Fruit fly (Drosophila melanogaster) whole organism, embryonic: Measurements from ENCODE around the gene RpL28.

Experiments used
- Adf1 ChIP-seq: fragments of 200-800 bp; sonication (Bioruptor generic); IDR thresholded peaks from 2 replicates; pipeline ENCODE4 v1.3.6; 2022; ENCODE audit warnings: missing biosample characterization, missing genetic modification characterization
- Bteb2 ChIP-seq: fragments of 200-800 bp; sonication (Bioruptor generic); optimal IDR thresholded peaks from 2 replicates; lab custom pipeline; 2016; ENCODE audit warnings: missing biosample characterization, missing genetic modification characterization
- CG10543 ChIP-seq: fragments of 200-800 bp; sonication (Bioruptor generic); optimal IDR thresholded peaks from 3 replicates; lab custom pipeline; 2017; ENCODE audit warnings: missing biosample characterization, mild to moderate bottlenecking, missing genetic modification characterization, moderate library complexity
- CG10654 ChIP-seq: fragments of 200-800 bp; sonication (Bioruptor generic); optimal IDR thresholded peaks from 2 replicates; lab custom pipeline; 2016; ENCODE audit warnings: missing biosample characterization, missing genetic modification characterization
- CG12155 ChIP-seq: fragments of 200-800 bp; sonication (Bioruptor generic); optimal IDR thresholded peaks from 3 replicates; lab custom pipeline; 2016; ENCODE audit warnings: missing biosample characterization, missing genetic modification characterization
- CG13123 ChIP-seq: fragments of 200-800 bp; sonication (Bioruptor generic); optimal IDR thresholded peaks from 2 replicates; lab custom pipeline; 2016; ENCODE audit warnings: missing biosample characterization, missing genetic modification characterization
- CG14050 ChIP-seq: fragments of 200-800 bp; sonication (Bioruptor generic); IDR thresholded peaks from 3 replicates; pipeline ENCODE4 v1.3.6; 2022; ENCODE audit warnings: missing biosample characterization, missing genetic modification characterization
- CG17385 ChIP-seq: fragments of 200-800 bp; sonication (Bioruptor generic); optimal IDR thresholded peaks from 3 replicates; lab custom pipeline; 2018; ENCODE audit warnings: missing biosample characterization, mild to moderate bottlenecking, missing genetic modification characterization
- CG2202 ChIP-seq: fragments of 200-800 bp; sonication (Bioruptor generic); optimal IDR thresholded peaks from 2 replicates; lab custom pipeline; 2018; ENCODE audit warnings: missing biosample characterization, mild to moderate bottlenecking, missing genetic modification characterization
- CG30431 ChIP-seq: fragments of 200-800 bp; sonication (Bioruptor generic); optimal IDR thresholded peaks from 2 replicates; lab custom pipeline; 2017; ENCODE audit warnings: missing biosample characterization, missing genetic modification characterization
- CG3163 ChIP-seq: fragments of 200-800 bp; sonication (Bioruptor generic); optimal IDR thresholded peaks from 3 replicates; lab custom pipeline; 2016; ENCODE audit warnings: missing biosample characterization, missing genetic modification characterization
- CG32532 ChIP-seq: fragments of 200-800 bp; sonication (Bioruptor generic); IDR thresholded peaks from 2 replicates; pipeline ENCODE4 v1.3.6; 2022; ENCODE audit warnings: missing biosample characterization, missing genetic modification characterization
- CG34376 ChIP-seq: fragments of 200-800 bp; sonication (Bioruptor generic); optimal IDR thresholded peaks from 2 replicates; lab custom pipeline; 2018; ENCODE audit warnings: missing biosample characterization, mild to moderate bottlenecking, missing genetic modification characterization
- CG34422 ChIP-seq: fragments of 200-800 bp; sonication (Bioruptor generic); IDR thresholded peaks from 3 replicates; pipeline ENCODE4 v1.3.6; 2022; ENCODE audit warnings: missing biosample characterization, missing genetic modification characterization
- CG43689 ChIP-seq: fragments of 200-800 bp; sonication (Bioruptor generic); IDR thresholded peaks from 2 replicates; pipeline ENCODE4 v1.3.6; 2022; ENCODE audit warnings: missing biosample characterization, missing genetic modification characterization
- CG7987 ChIP-seq: fragments of 200-800 bp; sonication (Bioruptor generic); optimal IDR thresholded peaks from 2 replicates; lab custom pipeline; 2018; ENCODE audit warnings: missing biosample characterization, mild to moderate bottlenecking, missing genetic modification characterization, moderate library complexity
- CG8290 ChIP-seq, 3 experiments: fragments of 200-800 bp; sonication (Bioruptor generic); optimal IDR thresholded peaks; 2 replicates each; lab custom pipeline; 2016 to 2019; ENCODE audit warnings: missing biosample characterization in 3 of 3, missing genetic modification characterization in 3 of 3, mild to moderate bottlenecking in 2 of 3, moderate library complexity in 1 of 3
- Doc3 ChIP-seq: fragments of 200-800 bp; sonication (Bioruptor generic); IDR thresholded peaks from 3 replicates; pipeline ENCODE4 v1.3.6; 2022; ENCODE audit warnings: missing biosample characterization, missing genetic modification characterization; ENCODE audit not compliant: partially characterized antibody
- Eip74EF ChIP-seq, 2 experiments: fragments of 200-800 bp in 1 of 2; fragments of >200 bp in 1 of 2; sonication (Bioruptor generic) in 1 of 2; optimal IDR thresholded peaks; 2 replicates each; lab custom pipeline; 2017 to 2019; ENCODE audit warnings: missing biosample characterization in 2 of 2, missing genetic modification characterization in 2 of 2, mild to moderate bottlenecking in 1 of 2, moderate library complexity in 1 of 2
- HLH3B ChIP-seq: fragments of 200-800 bp; sonication (Bioruptor generic); IDR thresholded peaks from 2 replicates; pipeline ENCODE4 v1.3.6; 2022; ENCODE audit warnings: missing biosample characterization, missing genetic modification characterization
- HLH54F ChIP-seq: fragments of 200-800 bp; sonication (Bioruptor generic); optimal IDR thresholded peaks from 3 replicates; lab custom pipeline; 2016; ENCODE audit warnings: missing biosample characterization, missing genetic modification characterization
- HLHmδ ChIP-seq: fragments of 200-800 bp; sonication (Bioruptor generic); optimal IDR thresholded peaks from 2 replicates; lab custom pipeline; 2018; ENCODE audit warnings: missing biosample characterization, mild to moderate bottlenecking, missing genetic modification characterization, moderate library complexity
- Hand ChIP-seq: fragments of 200-800 bp; sonication (Bioruptor generic); optimal IDR thresholded peaks from 2 replicates; lab custom pipeline; 2017; ENCODE audit warnings: mild to moderate bottlenecking, missing biosample characterization, missing genetic modification reagents, missing genetic modification characterization
- HmgD ChIP-seq: fragments of 200-800 bp; sonication (Bioruptor generic); optimal IDR thresholded peaks from 3 replicates; lab custom pipeline; 2016; ENCODE audit warnings: missing biosample characterization, missing genetic modification characterization
- Med ChIP-seq: fragments of 200-800 bp; sonication (Bioruptor generic); peaks from one replicate; lab custom pipeline; 2016; ENCODE audit warnings: missing biosample characterization, missing genetic modification characterization, mild to moderate bottlenecking, inconsistent platforms, moderate library complexity
- Nf-YC ChIP-seq: fragments of 200-800 bp; optimal IDR thresholded peaks from 3 replicates; lab custom pipeline; 2019; ENCODE audit warnings: missing biosample characterization, mild to moderate bottlenecking, missing genetic modification characterization, moderate library complexity
- NfI ChIP-seq: fragments of 200-800 bp; sonication (Bioruptor generic); optimal IDR thresholded peaks from 3 replicates; lab custom pipeline; 2018; ENCODE audit warnings: missing biosample characterization, mild to moderate bottlenecking, missing genetic modification characterization, moderate library complexity
- Sry-δ ChIP-seq: fragments of 200-800 bp; sonication (Bioruptor generic); optimal IDR thresholded peaks from 2 replicates; lab custom pipeline; 2016; ENCODE audit warnings: missing biosample characterization, missing genetic modification characterization
- Trl ChIP-seq, 3 experiments: fragments of >200 bp in 2 of 3; fragments of 200-800 bp in 1 of 3; sonication (Bioruptor generic) in 1 of 3; optimal IDR thresholded peaks; 2 replicates in 1 of 3; 3 replicates in 2 of 3; lab custom pipeline; 2016 to 2017; ENCODE audit warnings: missing biosample characterization in 1 of 3, missing genetic modification characterization in 1 of 3
- az2 ChIP-seq: fragments of 200-800 bp; sonication (Bioruptor generic); optimal IDR thresholded peaks from 3 replicates; lab custom pipeline; 2016; ENCODE audit warnings: missing biosample characterization, missing genetic modification characterization
- bsh ChIP-seq, 2 experiments: fragments of 200-800 bp; sonication (Bioruptor generic); optimal IDR thresholded peaks; 2 replicates each; lab custom pipeline; 2017 to 2018; ENCODE audit warnings: mild to moderate bottlenecking in 2 of 2, missing biosample characterization in 2 of 2, missing genetic modification characterization in 2 of 2, moderate library complexity in 1 of 2
- cg ChIP-seq: fragments of 200-800 bp; sonication (Bioruptor generic); optimal IDR thresholded peaks from 3 replicates; lab custom pipeline; 2019; ENCODE audit warnings: missing biosample characterization, mild to moderate bottlenecking, missing genetic modification characterization, moderate library complexity
- chinmo ChIP-seq: fragments of 200-800 bp; sonication (Bioruptor generic); IDR thresholded peaks from 4 replicates; pipeline ENCODE4 v1.3.6; 2022; ENCODE audit warnings: missing biosample characterization, missing genetic modification characterization; ENCODE audit not compliant: partially characterized antibody
- cwo ChIP-seq: fragments of 200-800 bp; sonication (Bioruptor generic); optimal IDR thresholded peaks from 3 replicates; lab custom pipeline; 2017; ENCODE audit warnings: missing biosample characterization, missing genetic modification characterization, mild to moderate bottlenecking, moderate library complexity, missing genetic modification reagents
- disco-r ChIP-seq: fragments of 200-800 bp; sonication (Bioruptor generic); optimal IDR thresholded peaks from 2 replicates; lab custom pipeline; 2016; ENCODE audit warnings: missing biosample characterization, missing genetic modification characterization
- lbe ChIP-seq: fragments of 200-800 bp; sonication (Bioruptor generic); optimal IDR thresholded peaks from 2 replicates; lab custom pipeline; 2016; ENCODE audit warnings: missing biosample characterization, mild to moderate bottlenecking, missing genetic modification characterization
- nerfin-1 ChIP-seq: fragments of 200-800 bp; sonication (Bioruptor generic); optimal IDR thresholded peaks from 3 replicates; lab custom pipeline; 2019; ENCODE audit warnings: missing biosample characterization, mild to moderate bottlenecking, missing genetic modification characterization, moderate library complexity
- nom ChIP-seq: fragments of 200-800 bp; sonication (Bioruptor generic); optimal IDR thresholded peaks from 2 replicates; lab custom pipeline; 2017; ENCODE audit warnings: missing biosample characterization, missing genetic modification characterization, mild to moderate bottlenecking, moderate library complexity, missing genetic modification reagents
- oc ChIP-seq: fragments of 200-800 bp; sonication (Bioruptor generic); optimal IDR thresholded peaks from 2 replicates; lab custom pipeline; 2018; ENCODE audit warnings: missing biosample characterization, mild to moderate bottlenecking, missing genetic modification characterization, moderate library complexity
- psq ChIP-seq: fragments of 200-800 bp; sonication (Bioruptor generic); optimal IDR thresholded peaks from 2 replicates; lab custom pipeline; 2017; ENCODE audit warnings: missing biosample characterization, missing genetic modification characterization
- pzg ChIP-seq: fragments of 200-800 bp; sonication (Bioruptor generic); optimal IDR thresholded peaks from 3 replicates; lab custom pipeline; 2018; ENCODE audit warnings: missing biosample characterization, mild to moderate bottlenecking, missing genetic modification characterization, moderate library complexity
- sima ChIP-seq: fragments of 200-800 bp; sonication (Bioruptor generic); optimal IDR thresholded peaks from 2 replicates; lab custom pipeline; 2016; ENCODE audit warnings: missing biosample characterization, missing genetic modification characterization
- stc ChIP-seq: fragments of 200-800 bp; sonication (Bioruptor generic); IDR thresholded peaks from 2 replicates; pipeline ENCODE4 v1.3.6; 2022; ENCODE audit warnings: missing biosample characterization, missing genetic modification characterization
- stwl ChIP-seq: fragments of 200-800 bp; sonication (Bioruptor generic); optimal IDR thresholded peaks from 3 replicates; lab custom pipeline; 2018; ENCODE audit warnings: missing biosample characterization, mild to moderate bottlenecking, missing genetic modification characterization, moderate library complexity
- unc-4 ChIP-seq: fragments of 200-800 bp; sonication (Bioruptor generic); IDR thresholded peaks from 2 replicates; pipeline ENCODE4 v1.3.6; 2022; ENCODE audit warnings: missing biosample characterization, missing genetic modification characterization; ENCODE audit not compliant: partially characterized antibody
- vfl ChIP-seq: fragments of 200-800 bp; sonication (Bioruptor generic); optimal IDR thresholded peaks from 2 replicates; lab custom pipeline; 2016; ENCODE audit warnings: missing biosample characterization, missing genetic modification characterization
- zen2 ChIP-seq: fragments of 200-800 bp; sonication (Bioruptor generic); IDR thresholded peaks from 3 replicates; pipeline ENCODE4 v1.3.6; 2022; ENCODE audit warnings: missing biosample characterization, missing genetic modification characterization; ENCODE audit not compliant: partially characterized antibody

The RpL28 gene

dm6 chr3L:3225769-3226457, 3.2 kb upstream of the RpL28 start (continued):
- TF ChIP-seq bsh (GFP tag; optimal IDR thresholded peaks at IDR 0.05; lab: Kevin White, UChicago) (peak in 1 of 2 experiments; percentile 48), Nf-YC (tag; lab: Kevin White, UChicago) (no peak), unc-4 (GFP tag; lab: Robert Waterston, UW) (0 out of 2 replicates have a peak, but pooled peaks have one; percentile 21), CG34422 (GFP tag; lab: Robert Waterston, UW) (peak; percentile 28; the same call in 1 of the 3 replicates), nerfin-1 (tag; lab: Kevin White, UChicago) (peak; percentile 41), Bteb2 (no peak), HLHmδ (peak; percentile 46), Trl (optimal IDR thresholded peaks at IDR 0.05; lab: Kevin White, UChicago) (peak; percentile 95 to 99), Trl (GFP tag; optimal IDR thresholded peaks at IDR 0.05; lab: Kevin White, UChicago) (peak; percentile 67), psq (GFP tag; lab: Kevin White, UChicago) (peak; percentile 18), CG32532 (GFP tag; lab: Robert Waterston, UW) (peak; percentile 55; the same call in 1 of the 2 replicates), pzg (GFP tag; lab: Kevin White, UChicago) (peak; percentile 7), sima (GFP tag; lab: Kevin White, UChicago) (no peak), CG8290 (GFP tag; optimal IDR thresholded peaks at IDR 0.05; lab: Kevin White, UChicago) (no peak), CG8290 (tag; optimal IDR thresholded peaks at IDR 0.05; lab: Kevin White, UChicago) (no peak), CG17385 (GFP tag; lab: Kevin White, UChicago) (peak; percentile 90), cg (GFP tag; lab: Kevin White, UChicago) (peak; percentile 100), chinmo (GFP tag; lab: Robert Waterston, UW) (no peak; the same call in 2 of the 4 replicates), stc (no peak), nom (GFP tag; lab: Kevin White, UChicago) (peak; percentile 68), Eip74EF (GFP tag; optimal IDR thresholded peaks at IDR 0.05; lab: Kevin White, UChicago) (no peak), vfl (GFP tag; lab: Kevin White, UChicago) (peak; percentile 9), lbe (GFP tag; lab: Kevin White, UChicago) (no peak), Med (GFP tag; lab: Kevin White, UChicago) (peak; percentile 22), oc (tag; lab: Kevin White, UChicago) (no peak), HLH3B (no peak), cwo (no peak), Doc3 (0 out of 3 replicates have a peak, but pooled peaks have one; percentile 5), CG12155 (GFP tag; lab: Kevin White, UChicago) (peak; percentile 19), CG34376 (GFP tag; lab: Kevin White, UChicago) (peak; percentile 60), CG7987 (GFP tag; lab: Kevin White, UChicago) (peak; percentile 54), CG43689 (GFP tag; lab: Robert Waterston, UW) (no peak), CG3163 (GFP tag; lab: Kevin White, UChicago) (peak; percentile 66), CG14050 (GFP tag; lab: Robert Waterston, UW) (no peak), Adf1 (GFP tag; lab: Robert Waterston, UW) (peak; percentile 32; the same call in 1 of the 2 replicates), CG30431 (GFP tag; lab: Kevin White, UChicago) (no peak), CG10543 (GFP tag; lab: Kevin White, UChicago) (peak; percentile 23), HmgD (GFP tag; lab: Kevin White, UChicago) (peak; percentile 16), HLH54F (GFP tag; lab: Kevin White, UChicago) (no peak), az2 (no peak), CG10654 (GFP tag; lab: Kevin White, UChicago) (no peak), CG2202 (tag; lab: Kevin White, UChicago) (no peak), Sry-δ (GFP tag; lab: Kevin White, UChicago) (no peak), CG13123 (GFP tag; lab: Kevin White, UChicago) (no peak), NfI (GFP tag; lab: Kevin White, UChicago) (peak; percentile 6), Hand (GFP tag; lab: Kevin White, UChicago) (peak; percentile 54), stwl (no peak), disco-r (GFP tag; lab: Kevin White, UChicago) (peak; percentile 17), zen2 (GFP tag; lab: Robert Waterston, UW) (0 out of 3 replicates have a peak, but pooled peaks have one; percentile 15)
